Worm (Caenorhabditis elegans) whole organism, L4 larva: ENCODE measurements around the gene gbb-2.

ENCODE experiments used
- D1046.2 ChIP-seq: fragments of 200-800 bp; sonication (Bioruptor generic); IDR thresholded peaks from 2 replicates; pipeline ENCODE4 v1.3.6; 2022; ENCODE audit warnings: missing genetic modification characterization, missing compliant biosample characterization
- F37D6.2 ChIP-seq: sonication (generic microtip); optimal IDR thresholded peaks from 2 replicates; lab custom pipeline; 2016; ENCODE audit warnings: mild to moderate bottlenecking, missing genetic modification characterization, missing compliant biosample characterization
- F49E8.2 ChIP-seq: sonication (generic microtip); optimal IDR thresholded peaks from 2 replicates; lab custom pipeline; 2016; ENCODE audit warnings: missing compliant biosample characterization, mild to moderate bottlenecking, missing genetic modification characterization, borderline replicate concordance
- T20F7.1 ChIP-seq: fragments of 200-800 bp; sonication (Bioruptor generic); optimal IDR thresholded peaks from 2 replicates; lab custom pipeline; 2018; ENCODE audit warnings: mild to moderate bottlenecking, missing genetic modification characterization, missing compliant biosample characterization
- Y105C5A.15 ChIP-seq: fragments of 200-800 bp; sonication (Bioruptor generic); IDR thresholded peaks from 2 replicates; pipeline ENCODE4 v1.3.6; 2022; ENCODE audit warnings: missing genetic modification characterization, missing compliant biosample characterization
- Y48G9A.11 ChIP-seq: fragments of 200-800 bp; sonication (Bioruptor generic); IDR thresholded peaks from 2 replicates; pipeline ENCODE4 v1.3.6; 2022; ENCODE audit warnings: missing genetic modification reagents, missing genetic modification characterization, missing compliant biosample characterization
- ZK546.5 ChIP-seq, 2 experiments: sonication (generic microtip); optimal IDR thresholded peaks; 2 replicates each; lab custom pipeline; 2017; ENCODE audit warnings: missing biosample characterization in 2 of 2, missing genetic modification characterization in 2 of 2
- ama-1 ChIP-seq: fragments of 150-350 bp; optimal IDR thresholded peaks from 2 replicates; lab custom pipeline; 2014; ENCODE audit warnings: inconsistent platforms, mixed read lengths
- arid-1 ChIP-seq: fragments of 200-800 bp; sonication (Bioruptor generic); conservative IDR thresholded peaks from 2 replicates; pipeline ENCODE4 v1.3.6; 2022; ENCODE audit warnings: missing genetic modification reagents, missing genetic modification characterization, missing compliant biosample characterization
- ceh-20 ChIP-seq: fragments of 200-800 bp; sonication (Bioruptor generic); IDR thresholded peaks from 2 replicates; pipeline ENCODE4 v1.3.6; 2022; ENCODE audit warnings: missing genetic modification reagents, missing genetic modification characterization, missing compliant biosample characterization
- cey-2 ChIP-seq: sonication (generic microtip); optimal IDR thresholded peaks from 3 replicates; lab custom pipeline; 2017; ENCODE audit warnings: missing genetic modification characterization, mild to moderate bottlenecking, missing compliant biosample characterization, antibody characterized with exemption, borderline replicate concordance; ENCODE audit not compliant: insufficient read depth
- ctbp-1 ChIP-seq: fragments of 200-800 bp; sonication (Bioruptor generic); IDR thresholded peaks from 2 replicates; pipeline ENCODE4 v1.3.6; 2022; ENCODE audit warnings: missing genetic modification reagents, missing genetic modification characterization, missing compliant biosample characterization
- dmd-6 ChIP-seq: fragments of 200-800 bp; sonication (Bioruptor generic); IDR thresholded peaks from 2 replicates; pipeline ENCODE4 v1.3.6; 2022; ENCODE audit warnings: missing genetic modification reagents, missing genetic modification characterization, missing compliant biosample characterization
- dmd-8 ChIP-seq: fragments of 200-800 bp; sonication (Bioruptor generic); IDR thresholded peaks from 2 replicates; pipeline ENCODE4 v1.3.6; 2022; ENCODE audit warnings: missing genetic modification characterization, missing compliant biosample characterization
- dpl-1 ChIP-seq: fragments of 150-350 bp; optimal IDR thresholded peaks from 2 replicates; lab custom pipeline; 2014; ENCODE audit warnings: missing biosample characterization, missing genetic modification reagents, missing genetic modification characterization
- duxl-1 ChIP-seq: sonication (generic microtip); optimal IDR thresholded peaks from 2 replicates; lab custom pipeline; 2016; ENCODE audit warnings: mild to moderate bottlenecking, missing genetic modification characterization, moderate library complexity, missing compliant biosample characterization; ENCODE audit not compliant: poor library complexity
- egl-43 ChIP-seq: fragments of 200-800 bp; sonication (Bioruptor generic); IDR thresholded peaks from 2 replicates; pipeline ENCODE4 v1.3.6; 2022; ENCODE audit warnings: missing genetic modification reagents, missing genetic modification characterization, missing compliant biosample characterization
- hif-1 ChIP-seq, 2 experiments: sonication (generic microtip); optimal IDR thresholded peaks; 2 replicates each; lab custom pipeline; 2016 to 2017; ENCODE audit warnings: missing compliant biosample characterization in 2 of 2, missing genetic modification characterization in 2 of 2, missing genetic modification reagents in 2 of 2, missing genotype in 2 of 2, mild to moderate bottlenecking in 1 of 2
- hlh-11 ChIP-seq: fragments of 200-800 bp; sonication (Bioruptor generic); optimal IDR thresholded peaks from 2 replicates; lab custom pipeline; 2018; ENCODE audit warnings: mild to moderate bottlenecking, missing genetic modification characterization, missing compliant biosample characterization
- hlh-30 ChIP-seq: sonication (generic microtip); optimal IDR thresholded peaks from 2 replicates; lab custom pipeline; 2017; ENCODE audit warnings: antibody characterized with exemption, mild to moderate bottlenecking, missing genetic modification characterization, missing compliant biosample characterization; ENCODE audit not compliant: insufficient read depth
- lim-7 ChIP-seq: fragments of 200-800 bp; sonication (Bioruptor generic); IDR thresholded peaks from 2 replicates; pipeline ENCODE4 v1.3.6; 2022; ENCODE audit warnings: missing genetic modification characterization, missing compliant biosample characterization
- lin-29 ChIP-seq: fragments of 200-800 bp; sonication (Bioruptor generic); IDR thresholded peaks from 2 replicates; pipeline ENCODE4 v1.3.6; 2022; ENCODE audit warnings: missing genetic modification reagents, missing genetic modification characterization, missing compliant biosample characterization
- lin-38 ChIP-seq: fragments of 200-800 bp; sonication (Bioruptor generic); IDR thresholded peaks from 2 replicates; pipeline ENCODE4 v1.3.6; 2022; ENCODE audit warnings: missing genetic modification reagents, missing genetic modification characterization, missing compliant biosample characterization
- lsy-2 ChIP-seq, 2 experiments: fragments of 150-350 bp in 1 of 2; sonication (generic microtip) in 1 of 2; optimal IDR thresholded peaks; 2 replicates each; lab custom pipeline; 2014 to 2017; ENCODE audit warnings: missing biosample characterization in 2 of 2, missing genetic modification characterization in 2 of 2
- madf-5 ChIP-seq, 2 experiments: fragments of 200-800 bp; sonication (Bioruptor generic); IDR thresholded peaks; 2 replicates each; pipeline ENCODE4 v1.3.6; 2022; ENCODE audit warnings: missing compliant biosample characterization in 2 of 2, missing genetic modification characterization in 2 of 2
- mdl-1 ChIP-seq, 2 experiments: fragments of 150-350 bp in 1 of 2; sonication (generic microtip) in 1 of 2; optimal IDR thresholded peaks; 2 replicates each; lab custom pipeline; 2014 to 2017; ENCODE audit warnings: missing biosample characterization in 2 of 2, missing genetic modification characterization in 2 of 2
- mep-1 ChIP-seq: fragments of 150-350 bp; sonication (generic microtip); optimal IDR thresholded peaks from 3 replicates; lab custom pipeline; 2014; ENCODE audit warnings: missing biosample characterization, missing genetic modification characterization
- mes-2 ChIP-seq: sonication (generic microtip); optimal IDR thresholded peaks from 2 replicates; lab custom pipeline; 2016; ENCODE audit warnings: missing genotype, mild to moderate bottlenecking, missing genetic modification characterization, missing compliant biosample characterization; ENCODE audit not compliant: poor library complexity, severe bottlenecking
- mxl-2 ChIP-seq: fragments of 200-800 bp; sonication (Bioruptor generic); conservative IDR thresholded peaks from 2 replicates; pipeline ENCODE4 v1.3.6; 2022; ENCODE audit warnings: missing genetic modification reagents, missing genetic modification characterization, missing compliant biosample characterization
- mxl-3 ChIP-seq: fragments of 200-800 bp; sonication (Bioruptor generic); optimal IDR thresholded peaks from 2 replicates; lab custom pipeline; 2018; ENCODE audit warnings: mild to moderate bottlenecking, missing genetic modification characterization, missing compliant biosample characterization
- nhr-10 ChIP-seq: fragments of 150-350 bp; optimal IDR thresholded peaks from 2 replicates; lab custom pipeline; 2014; ENCODE audit warnings: missing biosample characterization, missing genetic modification characterization
- nhr-111 ChIP-seq: fragments of 200-800 bp; sonication (Bioruptor generic); optimal IDR thresholded peaks from 2 replicates; lab custom pipeline; 2018; ENCODE audit warnings: mild to moderate bottlenecking, missing genetic modification characterization, missing compliant biosample characterization
- nhr-25 ChIP-seq: sonication (generic microtip); optimal IDR thresholded peaks from 2 replicates; lab custom pipeline; 2017; ENCODE audit warnings: missing genetic modification characterization, mild to moderate bottlenecking, missing compliant biosample characterization, antibody characterized with exemption, moderate library complexity, borderline replicate concordance; ENCODE audit not compliant: insufficient read depth
- nhr-28 ChIP-seq: fragments of 150-350 bp; optimal IDR thresholded peaks from 2 replicates; lab custom pipeline; 2014; ENCODE audit warnings: missing biosample characterization, missing genetic modification characterization
- nhr-42 ChIP-seq: fragments of 200-800 bp; sonication (Bioruptor generic); IDR thresholded peaks from 2 replicates; pipeline ENCODE4 v1.3.6; 2022; ENCODE audit warnings: missing genetic modification characterization, missing compliant biosample characterization
- snpc-4 ChIP-seq: fragments of 150-350 bp; optimal IDR thresholded peaks from 2 replicates; lab custom pipeline; 2014; ENCODE audit warnings: missing biosample characterization, missing genetic modification characterization
- tra-1 ChIP-seq: fragments of 200-800 bp; sonication (Bioruptor generic); IDR thresholded peaks from 2 replicates; pipeline ENCODE4 v1.3.6; 2022; ENCODE audit warnings: missing genetic modification reagents, missing genetic modification characterization, missing compliant biosample characterization
- unc-39 ChIP-seq: sonication (generic microtip); optimal IDR thresholded peaks from 2 replicates; lab custom pipeline; 2017; ENCODE audit warnings: missing biosample characterization, missing genetic modification characterization
- unc-62 ChIP-seq, 3 experiments: fragments of 150-350 bp in 1 of 3; sonication (generic microtip); optimal IDR thresholded peaks in 2 of 3; peaks in 1 of 3; 1 replicate in 1 of 3; 2 replicates in 2 of 3; lab custom pipeline; 2014 to 2017; ENCODE audit warnings: missing biosample characterization in 3 of 3, missing genetic modification characterization in 3 of 3, missing genetic modification reagents in 3 of 3, missing genotype in 1 of 3
- vab-7 ChIP-seq: fragments of 200-800 bp; sonication (Bioruptor generic); IDR thresholded peaks from 2 replicates; pipeline ENCODE4 v1.3.6; 2022; ENCODE audit warnings: missing genetic modification reagents, missing genetic modification characterization, missing compliant biosample characterization
- zag-1 ChIP-seq: fragments of 150-350 bp; optimal IDR thresholded peaks from 2 replicates; lab custom pipeline; 2014; ENCODE audit warnings: missing biosample characterization, missing genetic modification characterization
- zip-11 ChIP-seq: fragments of 200-800 bp; sonication (Bioruptor generic); IDR thresholded peaks from 2 replicates; pipeline ENCODE4 v1.3.6; 2022; ENCODE audit warnings: missing genetic modification characterization, missing compliant biosample characterization
- zip-2 ChIP-seq: fragments of 150-350 bp; optimal IDR thresholded peaks from 2 replicates; lab custom pipeline; 2014; ENCODE audit warnings: missing biosample characterization, missing genetic modification characterization

gbb-2 gene

ce11 chrIV:4472418-4473173 lies 34.0 kb downstream of the gbb-2 start (continued):
- TF ChIP-seq snpc-4 (tag; lab: Kevin White, UChicago) (no peak), unc-62 (GFP tag; optimal IDR thresholded peaks at IDR 0.05 in 1 of 2; lab: Kevin White, UChicago) (peak in 1 of 2 experiments; percentile 98), unc-62 (tag; optimal IDR thresholded peaks at IDR 0.05; lab: Kevin White, UChicago) (no peak), Y48G9A.11 (GFP tag; lab: Robert Waterston, UW) (no peak), duxl-1 (no peak), cey-2 (no peak), zag-1 (tag; lab: Kevin White, UChicago) (no peak), nhr-25 (tag; lab: Kevin White, UChicago) (peak; percentile 23), zip-11 (GFP tag; lab: Robert Waterston, UW) (no peak), lsy-2 (tag; optimal IDR thresholded peaks at IDR 0.05; lab: Kevin White, UChicago) (no peak), mep-1 (peak; percentile 44), nhr-28 (tag; lab: Kevin White, UChicago) (peak; percentile 69), unc-39 (tag; lab: Kevin White, UChicago) (no peak), ZK546.5 (tag; optimal IDR thresholded peaks at IDR 0.05; lab: Kevin White, UChicago) (no peak), nhr-111 (no peak), ctbp-1 (GFP tag; lab: Robert Waterston, UW) (no peak), D1046.2 (no peak), vab-7 (GFP tag; lab: Robert Waterston, UW) (no peak), F49E8.2 (tag; lab: Kevin White, UChicago) (no peak)

DNA sequence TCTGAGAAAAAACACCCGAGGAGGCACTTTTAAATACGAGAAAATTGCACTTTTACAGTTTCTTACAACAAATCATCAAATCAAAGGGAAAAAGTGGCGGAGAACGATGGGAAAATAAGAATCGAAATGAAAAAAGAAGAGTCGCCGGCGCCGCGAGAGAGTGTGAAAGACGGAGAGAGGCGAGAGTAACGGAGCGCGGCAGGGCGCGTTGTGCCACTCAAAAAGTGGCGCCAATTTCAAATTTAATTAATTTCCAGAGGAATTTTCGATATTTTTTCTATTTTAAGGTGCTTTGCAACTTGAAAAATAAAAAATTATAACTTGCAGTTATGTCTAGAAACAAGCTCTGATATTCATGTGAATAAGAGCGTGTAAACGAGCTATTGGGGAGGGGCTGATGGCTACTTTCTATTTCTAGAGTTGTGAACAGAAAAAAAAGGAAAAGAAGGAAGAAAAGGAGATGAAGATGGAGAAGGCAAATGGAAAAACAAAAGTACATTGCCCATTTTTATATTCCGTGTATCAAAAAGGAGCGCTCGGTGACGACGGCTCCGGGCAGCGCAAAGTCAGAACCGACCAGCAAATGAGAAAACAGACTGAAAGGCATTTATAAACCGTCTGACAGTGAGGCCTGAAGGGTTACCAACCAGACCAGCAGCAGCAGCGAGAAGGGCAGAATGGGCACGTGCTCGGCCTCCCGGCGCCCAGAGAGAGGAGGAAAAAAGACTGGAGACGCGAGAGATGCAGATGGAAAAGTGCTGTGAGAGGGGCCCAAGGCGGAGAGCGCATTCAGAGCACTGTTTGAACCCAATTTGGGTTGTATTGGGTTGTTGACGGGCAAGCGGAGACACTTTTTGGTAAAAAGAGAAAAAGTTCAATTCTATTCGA lies 35.4 kb downstream of the gbb-2 start:
- TF ChIP-seq zip-2 (tag; lab: Kevin White, UChicago) = no peak
- peak; percentile 71 to 92 for TF ChIP-seq mdl-1 (tag; optimal IDR thresholded peaks at IDR 0.05; lab: Kevin White, UChicago)
- peak; percentile 56 for TF ChIP-seq dpl-1 (GFP tag; lab: Kevin White, UChicago)
- TF ChIP-seq T20F7.1 = peak; percentile 7
- peak; percentile 65; the same call in 1 of the 2 replicates for TF ChIP-seq mxl-2 (GFP tag; lab: Robert Waterston, UW)
- no peak for TF ChIP-seq zag-1 (tag; lab: Kevin White, UChicago)
- peak; percentile 76 for TF ChIP-seq mxl-3 (GFP tag; lab: Kevin White, UChicago)
- TF ChIP-seq lin-38 (GFP tag; lab: Robert Waterston, UW) = peak; percentile 68
- peak; percentile 35; the same call in 1 of the 2 replicates for TF ChIP-seq ctbp-1 (GFP tag; lab: Robert Waterston, UW)
- TF ChIP-seq arid-1 (GFP tag; lab: Robert Waterston, UW) = peak; percentile 74
- TF ChIP-seq egl-43 (GFP tag; lab: Robert Waterston, UW) = peak; percentile 59; the same call in 1 of the 2 replicates
- peak; percentile 40; the same call in 1 of the 2 replicates for TF ChIP-seq dmd-8 (GFP tag; lab: Robert Waterston, UW)
- peak; percentile 59; the same call in 1 of the 2 replicates for TF ChIP-seq Y105C5A.15 (GFP tag; lab: Robert Waterston, UW)
- peak; percentile 29; the same call in 1 of the 2 replicates for TF ChIP-seq nhr-42
- TF ChIP-seq hlh-30 (tag; lab: Kevin White, UChicago) = peak; percentile 89
- peak; percentile 32 for TF ChIP-seq ama-1 (lab: Kevin White, UChicago)
- TF ChIP-seq dmd-6 = peak; percentile 45
- peak; percentile 48 for TF ChIP-seq mes-2 (tag; lab: Kevin White, UChicago)
- TF ChIP-seq hif-1 (tag; optimal IDR thresholded peaks at IDR 0.05; lab: Kevin White, UChicago) = peak in 1 of 2 experiments; percentile 6
- TF ChIP-seq hlh-11 (tag; lab: Kevin White, UChicago) = peak; percentile 68
- TF ChIP-seq lin-29 (GFP tag; lab: Robert Waterston, UW) = 0 out of 2 replicates have a peak, but pooled peaks have one; percentile 9
- TF ChIP-seq ceh-20 (GFP tag; lab: Robert Waterston, UW) = peak; percentile 32; the same call in 1 of the 2 replicates
- TF ChIP-seq lsy-2 (tag; optimal IDR thresholded peaks at IDR 0.05; lab: Kevin White, UChicago) = peak in 1 of 2 experiments; percentile 40
- no peak for TF ChIP-seq F37D6.2 (tag; lab: Kevin White, UChicago)
- TF ChIP-seq nhr-10 (tag; lab: Kevin White, UChicago) = no peak
- peak in 1 of 2 experiments; percentile 97 for TF ChIP-seq unc-62 (GFP tag; optimal IDR thresholded peaks at IDR 0.05 in 1 of 2; lab: Kevin White, UChicago)
- TF ChIP-seq unc-62 (tag; optimal IDR thresholded peaks at IDR 0.05; lab: Kevin White, UChicago) = no peak
- TF ChIP-seq madf-5 (GFP tag; IDR thresholded peaks at IDR 0.05; lab: Robert Waterston, UW) = 0 out of 4 replicates have a peak, but pooled peaks of 1 of the 2 experiments have one; percentile 5
- TF ChIP-seq tra-1 = 0 out of 2 replicates have a peak, but pooled peaks have one; percentile 39
- TF ChIP-seq lim-7 (GFP tag; lab: Robert Waterston, UW) = peak; percentile 45; the same call in 1 of the 2 replicates
